Worm (Caenorhabditis elegans) whole organism, young adult: Measurements from ENCODE around the gene lrch-1.

Source experiments
- ama-1 ChIP-seq, 3 experiments: fragments of 150-350 bp in 1 of 3; sonication (generic microtip) in 2 of 3; optimal IDR thresholded peaks; 2 replicates each; lab custom pipeline; 2014 to 2018; ENCODE audit warnings: missing biosample characterization in 2 of 3, missing genetic modification characterization in 2 of 3, missing genetic modification reagents in 2 of 3
- attf-5 ChIP-seq: fragments of 200-800 bp; sonication (Bioruptor generic); optimal IDR thresholded peaks from 2 replicates; lab custom pipeline; 2018; ENCODE audit warnings: mild to moderate bottlenecking, missing genetic modification characterization, missing compliant biosample characterization
- chd-7 ChIP-seq: sonication (generic microtip); optimal IDR thresholded peaks from 2 replicates; lab custom pipeline; 2016; ENCODE audit warnings: mild to moderate bottlenecking, missing genetic modification characterization, moderate library complexity, missing compliant biosample characterization
- fkh-3 ChIP-seq: sonication (generic microtip); optimal IDR thresholded peaks from 2 replicates; lab custom pipeline; 2016; ENCODE audit warnings: mild to moderate bottlenecking, missing genetic modification characterization, missing compliant biosample characterization
- hrde-1 ChIP-seq: sonication (generic microtip); optimal IDR thresholded peaks from 2 replicates; lab custom pipeline; 2016; ENCODE audit warnings: missing genetic modification characterization, mild to moderate bottlenecking, missing compliant biosample characterization, moderate library complexity, missing genotype, missing genetic modification reagents, borderline replicate concordance
- lin-35 ChIP-seq, 3 experiments: fragments of 150-350 bp in 2 of 3; sonication (generic microtip) in 1 of 3; optimal IDR thresholded peaks; 2 replicates each; lab custom pipeline; 2014 to 2018; ENCODE audit warnings: missing biosample characterization in 3 of 3, missing genetic modification characterization in 3 of 3, missing genetic modification reagents in 3 of 3
- madf-6 ChIP-seq: fragments of 200-800 bp; sonication (Bioruptor generic); IDR thresholded peaks from 2 replicates; pipeline ENCODE4 v1.3.6; 2022; ENCODE audit warnings: missing genetic modification reagents, missing genetic modification characterization, missing compliant biosample characterization
- mcd-1 ChIP-seq: fragments of 200-800 bp; sonication (Bioruptor generic); IDR thresholded peaks from 2 replicates; pipeline ENCODE4 v1.3.6; 2022; ENCODE audit warnings: missing genetic modification reagents, missing genetic modification characterization, missing compliant biosample characterization
- pbrm-1 ChIP-seq: fragments of 200-800 bp; sonication (Bioruptor generic); IDR thresholded peaks from 2 replicates; pipeline ENCODE4 v1.3.6; 2022; ENCODE audit warnings: missing genetic modification reagents, missing genetic modification characterization, missing compliant biosample characterization
- snpc-4 ChIP-seq, 5 experiments: fragments of 150-350 bp in 1 of 5; sonication (generic microtip) in 4 of 5; optimal IDR thresholded peaks; 2 replicates each; lab custom pipeline; 2014 to 2018; ENCODE audit warnings: missing genetic modification characterization in 5 of 5, missing biosample characterization in 3 of 5, antibody characterized with exemption in 2 of 5, mild to moderate bottlenecking in 2 of 5, missing compliant biosample characterization in 2 of 5, missing genotype in 2 of 5, moderate library complexity in 2 of 5, missing genetic modification reagents in 1 of 5
- tbx-9 ChIP-seq: sonication (generic microtip); optimal IDR thresholded peaks from 2 replicates; lab custom pipeline; 2016; ENCODE audit warnings: borderline replicate concordance, missing genetic modification characterization, inconsistent platforms, missing compliant biosample characterization
- ztf-22 ChIP-seq: fragments of 200-800 bp; sonication (Bioruptor generic); optimal IDR thresholded peaks from 2 replicates; lab custom pipeline; 2018; ENCODE audit warnings: mild to moderate bottlenecking, missing genetic modification characterization, moderate library complexity, missing compliant biosample characterization

ce11 chrX:6206305-6206704 lies 10.1 kb downstream of the lrch-1 start, which contains the start of gene mtp-18:
- TF ChIP-seq mcd-1 = no peak
- TF ChIP-seq hrde-1 = no peak
- TF ChIP-seq ztf-22 = no peak
- TF ChIP-seq tbx-9 (tag; lab: Kevin White, UChicago) = no peak
- no peak for TF ChIP-seq pbrm-1 (GFP tag; lab: Robert Waterston, UW)
- TF ChIP-seq ama-1 (optimal IDR thresholded peaks at IDR 0.05; lab: Kevin White, UChicago) = no peak
- TF ChIP-seq ama-1 (GFP tag; optimal IDR thresholded peaks at IDR 0.05; lab: Kevin White, UChicago) = no peak
- no peak for TF ChIP-seq fkh-3 (tag; lab: Kevin White, UChicago)
- TF ChIP-seq snpc-4 (GFP tag; optimal IDR thresholded peaks at IDR 0.05; lab: Kevin White, UChicago) = no peak
- TF ChIP-seq snpc-4 (tag; optimal IDR thresholded peaks at IDR 0.05; lab: Kevin White, UChicago) = no peak
- TF ChIP-seq chd-7 (tag; lab: Kevin White, UChicago) = no peak
- TF ChIP-seq lin-35 (GFP tag; optimal IDR thresholded peaks at IDR 0.05; lab: Kevin White, UChicago) = no peak
- no peak for TF ChIP-seq madf-6 (GFP tag; lab: Robert Waterston, UW)
- no peak for TF ChIP-seq attf-5 (GFP tag; lab: Kevin White, UChicago)
